Worm (Caenorhabditis elegans) whole organism, young adult: ENCODE measurements around the gene C16C8.5.

Source experiments
- F49E8.2 ChIP-seq: sonication (generic microtip); optimal IDR thresholded peaks from 3 replicates; lab custom pipeline; 2017; ENCODE audit warnings: missing genetic modification characterization, mild to moderate bottlenecking, missing compliant biosample characterization, antibody characterized with exemption, moderate library complexity; ENCODE audit not compliant: insufficient read depth
- F55B11.4 ChIP-seq: sonication (generic microtip); optimal IDR thresholded peaks from 2 replicates; lab custom pipeline; 2016; ENCODE audit warnings: missing compliant biosample characterization, missing genetic modification characterization, borderline replicate concordance; ENCODE audit not compliant: insufficient read depth
- Y67H2A.10 ChIP-seq: fragments of 200-800 bp; sonication (Bioruptor generic); conservative IDR thresholded peaks from 2 replicates; pipeline ENCODE4 v1.3.6; 2022; ENCODE audit warnings: missing genetic modification reagents, missing genetic modification characterization, missing compliant biosample characterization
- cebp-2 ChIP-seq: fragments of 200-800 bp; sonication (Bioruptor generic); IDR thresholded peaks from 2 replicates; pipeline ENCODE4 v1.3.6; 2022; ENCODE audit warnings: missing genetic modification characterization, missing compliant biosample characterization
- hrde-1 ChIP-seq: sonication (generic microtip); optimal IDR thresholded peaks from 2 replicates; lab custom pipeline; 2016; ENCODE audit warnings: missing genetic modification characterization, mild to moderate bottlenecking, missing compliant biosample characterization, moderate library complexity, missing genotype, missing genetic modification reagents, borderline replicate concordance
- lin-26 ChIP-seq: fragments of 200-800 bp; sonication (Bioruptor generic); IDR thresholded peaks from 2 replicates; pipeline ENCODE4 v1.3.6; 2022; ENCODE audit warnings: missing genetic modification reagents, missing genetic modification characterization, missing compliant biosample characterization
- madf-10 ChIP-seq: sonication (generic microtip); optimal IDR thresholded peaks from 2 replicates; lab custom pipeline; 2016; ENCODE audit warnings: mild to moderate bottlenecking, missing genetic modification characterization, missing compliant biosample characterization
- nhr-27 ChIP-seq: fragments of 200-800 bp; sonication (Bioruptor generic); optimal IDR thresholded peaks from 2 replicates; lab custom pipeline; 2018; ENCODE audit warnings: mild to moderate bottlenecking, missing genetic modification characterization, moderate library complexity, missing compliant biosample characterization
- pha-4 ChIP-seq: fragments of 150-350 bp; sonication (generic microtip); optimal IDR thresholded peaks from 2 replicates; lab custom pipeline; 2014; ENCODE audit warnings: missing biosample characterization, missing genetic modification reagents, missing genetic modification characterization
- sea-2 ChIP-seq: fragments of 200-800 bp; sonication (Bioruptor generic); IDR thresholded peaks from 2 replicates; pipeline ENCODE4 v1.3.6; 2022; ENCODE audit warnings: missing genetic modification characterization, missing compliant biosample characterization

DNA sequence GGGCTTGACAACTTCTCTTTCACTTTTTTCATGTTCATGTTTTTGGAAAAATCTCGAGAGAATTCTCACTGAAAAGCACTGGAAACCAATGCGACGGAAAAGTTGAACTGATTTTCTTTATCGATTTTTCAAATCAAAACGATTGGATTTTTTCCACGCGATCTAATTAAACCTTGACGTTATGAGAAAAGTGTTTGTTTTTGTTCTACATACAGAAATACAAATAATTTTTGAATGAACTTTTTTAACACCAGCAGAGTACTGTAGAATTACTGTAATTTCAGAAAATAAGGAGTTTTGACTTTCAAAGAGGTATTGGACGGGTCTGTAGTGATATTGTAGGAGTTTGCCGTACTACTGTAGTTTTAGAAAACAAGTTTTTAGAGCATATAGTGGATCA is 42.3 kb downstream of the C16C8.5 start, which contains the start of gene nep-10:
- TF ChIP-seq F49E8.2, result no peak
- no peak for TF ChIP-seq sea-2
- TF ChIP-seq F55B11.4 (tag; lab: Kevin White, UChicago), result no peak
- no peak for TF ChIP-seq madf-10 (tag; lab: Kevin White, UChicago)
- no peak for TF ChIP-seq hrde-1 (tag; lab: Kevin White, UChicago)
- no peak for TF ChIP-seq pha-4 (tag; lab: Kevin White, UChicago)
- no peak for TF ChIP-seq nhr-27 (tag; lab: Kevin White, UChicago)
- no peak for TF ChIP-seq cebp-2
- TF ChIP-seq lin-26 (GFP tag; lab: Robert Waterston, UW), result no peak
- no peak for TF ChIP-seq Y67H2A.10 (GFP tag; lab: Robert Waterston, UW)
